Fruit fly (Drosophila melanogaster) whole organism, pupa: ENCODE data around the gene CG14395.

Source experiments
- CG10348 ChIP-seq: fragments of 200-800 bp; sonication (Bioruptor generic); IDR thresholded peaks from 2 replicates; pipeline ENCODE4 v1.3.6; 2022; ENCODE audit warnings: missing biosample characterization, missing genetic modification characterization
- CG12605 ChIP-seq: fragments of 200-800 bp; sonication (Bioruptor generic); IDR thresholded peaks from 2 replicates; pipeline ENCODE4 v1.3.6; 2022; ENCODE audit warnings: missing biosample characterization, missing genetic modification characterization
- CG13204 ChIP-seq: fragments of 200-800 bp; sonication (Bioruptor generic); optimal IDR thresholded peaks from 2 replicates; lab custom pipeline; 2018; ENCODE audit warnings: missing biosample characterization, mild to moderate bottlenecking, missing genetic modification characterization, moderate library complexity
- CG14655 ChIP-seq: fragments of 200-800 bp; sonication (Bioruptor generic); optimal IDR thresholded peaks from 3 replicates; lab custom pipeline; 2017; ENCODE audit warnings: mild to moderate bottlenecking, missing biosample characterization, missing genetic modification reagents, missing genetic modification characterization
- CG15710 ChIP-seq: fragments of 200-800 bp; sonication (Bioruptor generic); optimal IDR thresholded peaks from 2 replicates; lab custom pipeline; 2018; ENCODE audit warnings: missing biosample characterization, mild to moderate bottlenecking, missing genetic modification characterization, moderate library complexity
- CG17806 ChIP-seq: fragments of 200-800 bp; sonication (Bioruptor generic); optimal IDR thresholded peaks from 2 replicates; lab custom pipeline; 2018; ENCODE audit warnings: missing biosample characterization, mild to moderate bottlenecking, missing genetic modification characterization, moderate library complexity
- CG32121 ChIP-seq: fragments of 200-800 bp; sonication (Bioruptor generic); IDR thresholded peaks from 2 replicates; pipeline ENCODE4 v1.3.6; 2022; ENCODE audit warnings: missing biosample characterization, missing genetic modification characterization
- CG34367 ChIP-seq: fragments of 200-800 bp; sonication (Bioruptor generic); optimal IDR thresholded peaks from 2 replicates; lab custom pipeline; 2018; ENCODE audit warnings: missing biosample characterization, mild to moderate bottlenecking, missing genetic modification characterization
- CG4496 ChIP-seq: fragments of 200-800 bp; sonication (Bioruptor generic); IDR thresholded peaks from 3 replicates; pipeline ENCODE4 v1.3.6; 2022; ENCODE audit warnings: missing biosample characterization, missing genetic modification characterization
- CG8159 ChIP-seq: fragments of 200-800 bp; sonication (Bioruptor generic); optimal IDR thresholded peaks from 3 replicates; lab custom pipeline; 2018; ENCODE audit warnings: missing biosample characterization, mild to moderate bottlenecking, missing genetic modification characterization, moderate library complexity
- CG8301 ChIP-seq: fragments of 200-800 bp; sonication (Bioruptor generic); optimal IDR thresholded peaks from 2 replicates; lab custom pipeline; 2018; ENCODE audit warnings: missing biosample characterization, mild to moderate bottlenecking, missing genetic modification characterization
- CG9948 ChIP-seq: fragments of 200-800 bp; sonication (Bioruptor generic); optimal IDR thresholded peaks from 2 replicates; lab custom pipeline; 2018; ENCODE audit warnings: missing biosample characterization, mild to moderate bottlenecking, missing genetic modification characterization, moderate library complexity
- D1 ChIP-seq: fragments of 200-800 bp; sonication (Bioruptor generic); optimal IDR thresholded peaks from 2 replicates; lab custom pipeline; 2018; ENCODE audit warnings: missing biosample characterization, mild to moderate bottlenecking, missing genetic modification characterization, moderate library complexity
- EcR ChIP-seq: fragments of 200-800 bp; sonication (Bioruptor generic); optimal IDR thresholded peaks from 3 replicates; lab custom pipeline; 2019; ENCODE audit warnings: missing biosample characterization, missing genetic modification characterization, mild to moderate bottlenecking, moderate library complexity, missing genetic modification reagents
- Ets98B ChIP-seq: fragments of 200-800 bp; sonication (Bioruptor generic); IDR thresholded peaks from 2 replicates; pipeline ENCODE4 v1.3.6; 2022; ENCODE audit warnings: missing biosample characterization, missing genetic modification characterization
- Pif1A ChIP-seq: fragments of 200-800 bp; sonication (Bioruptor generic); optimal IDR thresholded peaks from 3 replicates; lab custom pipeline; 2016; ENCODE audit warnings: missing biosample characterization, missing genetic modification characterization
- Pif1B ChIP-seq: fragments of 200-800 bp; sonication (Bioruptor generic); optimal IDR thresholded peaks from 3 replicates; lab custom pipeline; 2016; ENCODE audit warnings: missing biosample characterization, missing genetic modification characterization
- Snoo ChIP-seq: fragments of 200-800 bp; sonication (Bioruptor generic); optimal IDR thresholded peaks from 3 replicates; lab custom pipeline; 2017; ENCODE audit warnings: missing biosample characterization, mild to moderate bottlenecking, missing genetic modification characterization, inconsistent platforms
- fd96Ca ChIP-seq: fragments of 200-800 bp; sonication (Bioruptor generic); IDR thresholded peaks from 3 replicates; pipeline ENCODE4 v1.3.6; 2022; ENCODE audit warnings: missing biosample characterization, missing genetic modification characterization
- gl ChIP-seq: fragments of 200-800 bp; sonication (Bioruptor generic); optimal IDR thresholded peaks from 2 replicates; lab custom pipeline; 2018; ENCODE audit warnings: missing biosample characterization, mild to moderate bottlenecking, missing genetic modification characterization
- rn ChIP-seq: fragments of 200-800 bp; sonication (Bioruptor generic); IDR thresholded peaks from 2 replicates; pipeline ENCODE4 v1.3.6; 2022; ENCODE audit warnings: missing biosample characterization, missing genetic modification characterization

Gene CG14395

DNA sequence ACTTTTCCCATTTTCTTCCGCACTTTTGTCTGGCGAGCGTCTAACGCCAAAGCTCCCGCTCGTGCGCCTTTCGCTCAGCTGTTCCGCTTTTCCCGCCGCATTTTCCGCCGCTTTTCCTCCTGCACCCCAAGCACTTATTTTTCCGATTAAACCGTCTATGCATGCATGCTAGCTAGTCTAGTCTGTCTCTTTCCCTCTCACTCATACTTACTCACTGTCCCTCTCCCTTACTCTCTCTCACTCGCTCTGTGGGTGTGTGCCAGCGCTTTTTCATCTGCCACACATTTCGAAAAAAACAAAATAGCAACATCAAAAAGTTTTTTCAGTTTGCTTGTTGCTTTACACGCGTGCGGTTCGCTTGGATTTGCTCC lies 8.4 kb upstream of the CG14395 start, which contains the start of gene CG6225:
TSS of gene CG6225 (plus strand) at position 325 of the 371 bp plus-strand sequence.
- no peak for TF ChIP-seq D1 (tag; lab: Kevin White, UChicago)
- no peak for TF ChIP-seq CG9948
- TF ChIP-seq CG34367 (tag; lab: Kevin White, UChicago): no peak
- TF ChIP-seq CG14655 (GFP tag; lab: Kevin White, UChicago): no peak
- TF ChIP-seq CG15710 (tag; lab: Kevin White, UChicago): no peak
- TF ChIP-seq rn (GFP tag; lab: Robert Waterston, UW): no peak
- TF ChIP-seq CG4496 (GFP tag; lab: Robert Waterston, UW): no peak
- no peak for TF ChIP-seq EcR (GFP tag; lab: Kevin White, UChicago)
- TF ChIP-seq CG10348 (GFP tag; lab: Robert Waterston, UW): no peak
- TF ChIP-seq fd96Ca (GFP tag; lab: Robert Waterston, UW): no peak
- no peak for TF ChIP-seq CG12605 (GFP tag; lab: Robert Waterston, UW)
- TF ChIP-seq CG17806: no peak
- TF ChIP-seq gl (tag; lab: Kevin White, UChicago): no peak
- TF ChIP-seq CG13204 (GFP tag; lab: Kevin White, UChicago): no peak
- TF ChIP-seq Pif1B: no peak
- no peak for TF ChIP-seq Snoo
- no peak for TF ChIP-seq CG8301 (tag; lab: Kevin White, UChicago)
- no peak for TF ChIP-seq CG8159
- no peak for TF ChIP-seq Ets98B (GFP tag; lab: Robert Waterston, UW)
- no peak for TF ChIP-seq CG32121 (GFP tag; lab: Robert Waterston, UW)

- TF ChIP-seq fd96Ca (GFP tag; lab: Robert Waterston, UW) (no peak), gl (tag; lab: Kevin White, UChicago) (no peak), CG13204 (GFP tag; lab: Kevin White, UChicago) (no peak), CG8159 (no peak), CG17806 (no peak), CG15710 (tag; lab: Kevin White, UChicago) (no peak), Pif1A (no peak), CG32121 (GFP tag; lab: Robert Waterston, UW) (no peak), CG8301 (tag; lab: Kevin White, UChicago) (no peak)
- TF ChIP-seq, all 21 proteins: peak for 0
Measured at dm6 chr3R:12656946-12657566, 5.6 kb upstream of the CG14395 start.

DNA sequence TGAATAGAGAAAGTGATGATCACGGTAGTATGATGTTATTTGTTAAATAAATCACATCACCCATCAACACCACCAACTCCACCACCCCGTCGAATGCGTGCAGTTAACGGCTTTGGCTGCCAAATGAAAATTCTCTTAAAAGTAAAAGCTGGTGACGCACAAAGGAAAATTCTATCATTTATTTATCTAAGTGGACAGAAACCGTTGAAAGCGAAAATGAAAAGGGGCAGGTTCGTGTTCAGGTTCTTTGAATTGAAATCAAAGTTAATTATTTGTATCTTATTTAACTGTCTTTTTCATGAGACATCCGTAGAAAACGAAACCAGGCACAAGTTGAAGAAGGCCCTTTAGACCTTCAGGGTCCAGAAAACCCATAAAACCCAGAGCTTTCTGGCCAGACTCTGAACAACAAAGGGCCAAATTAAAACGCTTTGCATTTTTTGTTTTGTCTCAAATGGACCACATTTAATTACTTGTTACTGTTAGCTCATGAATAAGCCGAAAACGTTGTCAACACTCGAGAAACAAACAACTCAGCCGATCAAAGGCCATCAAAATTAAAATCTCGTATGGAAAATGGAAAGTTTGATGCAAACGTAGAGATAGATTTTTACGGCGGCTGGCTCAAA lies 3.7 kb downstream of the CG14395 start:
- TF ChIP-seq gl (tag; lab: Kevin White, UChicago) (no peak), Pif1A (no peak), CG4496 (GFP tag; lab: Robert Waterston, UW) (no peak), CG15710 (tag; lab: Kevin White, UChicago) (no peak)

- TF ChIP-seq CG14655 (GFP tag; lab: Kevin White, UChicago) (no peak), EcR (GFP tag; lab: Kevin White, UChicago) (no peak), CG15710 (tag; lab: Kevin White, UChicago) (no peak), CG17806 (no peak), Pif1B (no peak), D1 (tag; lab: Kevin White, UChicago) (no peak)
Measured at dm6 chr3R:12674041-12674623, 11.5 kb downstream of the CG14395 start, which contains the start of gene Gnmt. Gene Gnmt, plus strand, starts transcription at chr3R:12674608.

- TF ChIP-seq Snoo (no peak), CG12605 (GFP tag; lab: Robert Waterston, UW) (no peak), CG17806 (no peak), CG13204 (GFP tag; lab: Kevin White, UChicago) (no peak), rn (GFP tag; lab: Robert Waterston, UW) (no peak), CG8159 (no peak), Pif1B (no peak), CG8301 (tag; lab: Kevin White, UChicago) (no peak), EcR (GFP tag; lab: Kevin White, UChicago) (no peak), Pif1A (no peak), D1 (tag; lab: Kevin White, UChicago) (no peak), CG15710 (tag; lab: Kevin White, UChicago) (no peak), Ets98B (GFP tag; lab: Robert Waterston, UW) (no peak), fd96Ca (GFP tag; lab: Robert Waterston, UW) (no peak), CG10348 (GFP tag; lab: Robert Waterston, UW) (no peak), CG4496 (GFP tag; lab: Robert Waterston, UW) (no peak), CG34367 (tag; lab: Kevin White, UChicago) (no peak), CG14655 (GFP tag; lab: Kevin White, UChicago) (no peak), CG9948 (no peak)
- TF ChIP-seq, all 21 proteins: peak for 0
Measured at dm6 chr3R:12676160-12676559, 13.5 kb downstream of the CG14395 start, which contains the start of gene CG43630. Gene CG43630, minus strand, starts transcription at chr3R:12676260.

- TF ChIP-seq CG34367 (tag; lab: Kevin White, UChicago) (no peak), rn (GFP tag; lab: Robert Waterston, UW) (no peak), CG32121 (GFP tag; lab: Robert Waterston, UW) (no peak), CG12605 (GFP tag; lab: Robert Waterston, UW) (no peak), Pif1A (no peak), EcR (GFP tag; lab: Kevin White, UChicago) (no peak), CG10348 (GFP tag; lab: Robert Waterston, UW) (no peak), Pif1B (no peak), CG15710 (tag; lab: Kevin White, UChicago) (no peak), D1 (tag; lab: Kevin White, UChicago) (no peak), Ets98B (GFP tag; lab: Robert Waterston, UW) (no peak), CG17806 (no peak), CG13204 (GFP tag; lab: Kevin White, UChicago) (no peak), gl (tag; lab: Kevin White, UChicago) (no peak), CG14655 (GFP tag; lab: Kevin White, UChicago) (no peak), CG4496 (GFP tag; lab: Robert Waterston, UW) (no peak), CG8301 (tag; lab: Kevin White, UChicago) (no peak), Snoo (no peak)
Measured at dm6 chr3R:12678850-12679249, 16.2 kb downstream of the CG14395 start, which contains the start of gene mbo. Gene mbo, minus strand, starts transcription at chr3R:12679052.
